Fruit fly (Drosophila melanogaster): Measurements from ENCODE around the gene ND-13B.

Gene ND-13B

DNA sequence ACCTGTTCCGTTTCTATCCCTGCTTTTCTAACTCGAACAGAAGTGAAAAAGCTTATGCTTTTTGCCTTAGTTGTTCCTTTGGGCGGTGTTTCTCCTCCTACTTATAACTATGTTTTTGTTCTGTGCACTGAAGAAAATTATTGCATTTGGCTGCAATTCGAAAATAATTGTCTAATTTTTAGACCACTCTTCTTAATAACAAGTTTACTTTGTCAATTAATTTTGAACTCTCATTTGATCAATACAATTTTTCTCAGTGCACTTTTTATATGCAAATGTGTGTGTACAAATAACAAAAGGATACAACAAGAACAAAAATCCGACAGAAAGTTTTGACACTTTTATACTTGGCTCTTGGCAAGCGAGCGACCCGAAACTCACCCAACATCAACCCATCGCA, 41.2 kb upstream of the ND-13B start (continued):
- TF ChIP-seq cad (GFP tag; optimal IDR thresholded peaks at IDR 0.05) = no peak
- no peak for TF ChIP-seq CG9797 (GFP tag; optimal IDR thresholded peaks at IDR 0.05)
- TF ChIP-seq CG33213 (GFP tag; optimal IDR thresholded peaks at IDR 0.05) = no peak
- TF ChIP-seq CG17829 (tag; optimal IDR thresholded peaks at IDR 0.05) = peak; percentile 30
- TF ChIP-seq so (GFP tag; IDR thresholded peaks at IDR 0.05) = no peak
- no peak for TF ChIP-seq dan (GFP tag; IDR thresholded peaks at IDR 0.05)
- TF ChIP-seq sima (GFP tag; optimal IDR thresholded peaks at IDR 0.05) = no peak
- TF ChIP-seq cg (GFP tag; optimal IDR thresholded peaks at IDR 0.05) = no peak
- no peak for TF ChIP-seq CG12071 (GFP tag; optimal IDR thresholded peaks at IDR 0.05)
- TF ChIP-seq nmo (GFP tag; optimal IDR thresholded peaks at IDR 0.05) = peak; percentile 3
- TF ChIP-seq Trl (optimal IDR thresholded peaks at IDR 0.05) = no peak
- peak; percentile 8 for TF ChIP-seq Trl (GFP tag; optimal IDR thresholded peaks at IDR 0.05)
- no peak for TF ChIP-seq CG4820 (GFP tag; optimal IDR thresholded peaks at IDR 0.05)
- TF ChIP-seq H2.0 (GFP tag; IDR thresholded peaks at IDR 0.05) = peak; percentile 73
- peak; percentile 27; the same call in 1 of the 2 replicates for TF ChIP-seq Adf1 (GFP tag; IDR thresholded peaks at IDR 0.05)
- TF ChIP-seq CG18619 (GFP tag; optimal IDR thresholded peaks at IDR 0.05) = peak; percentile 60
- no peak for TF ChIP-seq Opbp (GFP tag; IDR thresholded peaks at IDR 0.05; ENCODE audit: partially characterized antibody)
- TF ChIP-seq NC2β (GFP tag; optimal IDR thresholded peaks at IDR 0.05) = peak; percentile 5
- peak; percentile 49 for TF ChIP-seq CG8924 (tag; optimal IDR thresholded peaks at IDR 0.05)
- peak; percentile 58 for TF ChIP-seq Meics (GFP tag; optimal IDR thresholded peaks at IDR 0.05)
- TF ChIP-seq bbx (GFP tag; IDR thresholded peaks at IDR 0.05; ENCODE audit: partially characterized antibody) = no peak
- peak; percentile 27 for TF ChIP-seq bcd (GFP tag; optimal IDR thresholded peaks at IDR 0.05)
- no peak for TF ChIP-seq CG11696 (GFP tag; IDR thresholded peaks at IDR 0.05)
- peak; percentile 73 for TF ChIP-seq CG18599 (GFP tag; optimal IDR thresholded peaks at IDR 0.05)
- TF ChIP-seq unc-4 (GFP tag; IDR thresholded peaks at IDR 0.05; ENCODE audit: partially characterized antibody) = no peak
- TF ChIP-seq Hr39 (optimal IDR thresholded peaks at IDR 0.05) = no peak
- no peak for TF ChIP-seq CG7963 (GFP tag; IDR thresholded peaks at IDR 0.05; ENCODE audit: partially characterized antibody)
- no peak for TF ChIP-seq amos (GFP tag; IDR thresholded peaks at IDR 0.05; ENCODE audit: partially characterized antibody)
- TF ChIP-seq CG17912 (GFP tag; optimal IDR thresholded peaks at IDR 0.05) = no peak
- peak; percentile 24 for TF ChIP-seq CG10462 (GFP tag; optimal IDR thresholded peaks at IDR 0.05)
- TF ChIP-seq PHDP (tag; optimal IDR thresholded peaks at IDR 0.05) = peak; percentile 78
- 0 out of 2 replicates have a peak, but pooled peaks have one; percentile 25 for TF ChIP-seq CG32772 (GFP tag; IDR thresholded peaks at IDR 0.05)
- no peak for TF ChIP-seq ab (GFP tag; optimal IDR thresholded peaks at IDR 0.05)
- peak; percentile 82 for TF ChIP-seq Sox102F (GFP tag; optimal IDR thresholded peaks at IDR 0.05)
- peak; percentile 36 for TF ChIP-seq NK7.1 (GFP tag; optimal IDR thresholded peaks at IDR 0.05)
- TF ChIP-seq Oaz (GFP tag; IDR thresholded peaks at IDR 0.05) = 0 out of 2 replicates have a peak, but pooled peaks have one; percentile 38
- peak; percentile 41 for TF ChIP-seq az2 (GFP tag; optimal IDR thresholded peaks at IDR 0.05)
- no peak for TF ChIP-seq peb (GFP tag; IDR thresholded peaks at IDR 0.05)
- no peak for TF ChIP-seq prd (optimal IDR thresholded peaks at IDR 0.05)
- peak; percentile 55 for TF ChIP-seq prd (GFP tag; IDR thresholded peaks at IDR 0.05)
- TF ChIP-seq CG34422 (GFP tag; IDR thresholded peaks at IDR 0.05) = peak; percentile 64; the same call in 1 of the 3 replicates
- TF ChIP-seq ken (GFP tag; IDR thresholded peaks at IDR 0.05) = peak; percentile 70; the same call in 2 of the 3 replicates
- peak; percentile 35 for TF ChIP-seq ap (GFP tag; IDR thresholded peaks at IDR 0.05)
- peak; percentile 8 for TF ChIP-seq eyg (GFP tag; optimal IDR thresholded peaks at IDR 0.05)
- peak; percentile 6 for TF ChIP-seq btn (GFP tag; optimal IDR thresholded peaks at IDR 0.05)
- no peak for TF ChIP-seq tin (GFP tag; optimal IDR thresholded peaks at IDR 0.05)
- no peak for TF ChIP-seq YL-1 (GFP tag; optimal IDR thresholded peaks at IDR 0.05)
- TF ChIP-seq CG4854 (GFP tag; optimal IDR thresholded peaks at IDR 0.05) = no peak
- peak; percentile 64 for TF ChIP-seq CG16863 (GFP tag; optimal IDR thresholded peaks at IDR 0.05)
- TF ChIP-seq seq (GFP tag; IDR thresholded peaks at IDR 0.05) = peak; percentile 47
- peak; percentile 22 for TF ChIP-seq jumu (GFP tag; optimal IDR thresholded peaks at IDR 0.05)
- TF ChIP-seq CG12104 (GFP tag; optimal IDR thresholded peaks at IDR 0.05) = peak; percentile 32
- TF ChIP-seq unpg (GFP tag; optimal IDR thresholded peaks at IDR 0.05) = peak; percentile 60
